Worm (Caenorhabditis elegans) whole organism, young adult: ENCODE results near the gene srg-11.

Source experiments
- B0261.1 ChIP-seq: sonication (generic microtip); optimal IDR thresholded peaks from 2 replicates; lab custom pipeline; 2016; ENCODE audit warnings: mild to moderate bottlenecking, missing genetic modification characterization, moderate library complexity, missing compliant biosample characterization
- F49E8.2 ChIP-seq: sonication (generic microtip); optimal IDR thresholded peaks from 3 replicates; lab custom pipeline; 2017; ENCODE audit warnings: missing genetic modification characterization, mild to moderate bottlenecking, missing compliant biosample characterization, antibody characterized with exemption, moderate library complexity; ENCODE audit not compliant: insufficient read depth
- F57A8.1 ChIP-seq: fragments of 200-800 bp; sonication (Bioruptor generic); optimal IDR thresholded peaks from 2 replicates; lab custom pipeline; 2018; ENCODE audit warnings: mild to moderate bottlenecking, missing genetic modification characterization, moderate library complexity, missing compliant biosample characterization
- F57C9.4 ChIP-seq: sonication (generic microtip); optimal IDR thresholded peaks from 2 replicates; lab custom pipeline; 2017; ENCODE audit warnings: mild to moderate bottlenecking, missing genetic modification characterization, missing compliant biosample characterization
- T07F8.4 ChIP-seq: sonication (generic microtip); optimal IDR thresholded peaks from 2 replicates; lab custom pipeline; 2016; ENCODE audit warnings: mild to moderate bottlenecking, missing genetic modification characterization, moderate library complexity, missing compliant biosample characterization
- Y53F4B.3 ChIP-seq: fragments of 200-800 bp; sonication (Bioruptor generic); IDR thresholded peaks from 2 replicates; pipeline ENCODE4 v1.3.6; 2022; ENCODE audit warnings: missing genetic modification reagents, missing genetic modification characterization, missing compliant biosample characterization
- Y53G8AR.9 ChIP-seq: fragments of 200-800 bp; sonication (Bioruptor generic); conservative IDR thresholded peaks from 2 replicates; pipeline ENCODE4 v1.3.6; 2022; ENCODE audit warnings: missing genetic modification reagents, missing genetic modification characterization, missing compliant biosample characterization
- Y79H2A.3 ChIP-seq: fragments of 200-800 bp; sonication (Bioruptor generic); conservative IDR thresholded peaks from 2 replicates; pipeline ENCODE4 v1.3.6; 2022; ENCODE audit warnings: missing genetic modification reagents, missing genetic modification characterization, missing compliant biosample characterization
- akir-1 ChIP-seq: fragments of 200-800 bp; sonication (Bioruptor generic); optimal IDR thresholded peaks from 2 replicates; lab custom pipeline; 2018; ENCODE audit warnings: mild to moderate bottlenecking, missing genetic modification characterization, moderate library complexity, missing compliant biosample characterization
- ama-1 ChIP-seq, 3 experiments: fragments of 150-350 bp in 1 of 3; sonication (generic microtip) in 2 of 3; optimal IDR thresholded peaks; 2 replicates each; lab custom pipeline; 2014 to 2018; ENCODE audit warnings: missing biosample characterization in 2 of 3, missing genetic modification characterization in 2 of 3, missing genetic modification reagents in 2 of 3
- aptf-2 ChIP-seq: fragments of 200-800 bp; sonication (Bioruptor generic); conservative IDR thresholded peaks from 2 replicates; pipeline ENCODE4 v1.3.6; 2022; ENCODE audit warnings: missing genetic modification reagents, missing genetic modification characterization, missing compliant biosample characterization
- aptf-3 ChIP-seq: fragments of 200-800 bp; sonication (Bioruptor generic); IDR thresholded peaks from 2 replicates; pipeline ENCODE4 v1.3.6; 2022; ENCODE audit warnings: missing genetic modification characterization, missing compliant biosample characterization
- bed-1 ChIP-seq: fragments of 200-800 bp; sonication (Bioruptor generic); IDR thresholded peaks from 2 replicates; pipeline ENCODE4 v1.3.6; 2022; ENCODE audit warnings: missing genetic modification reagents, missing genetic modification characterization, missing compliant biosample characterization
- bed-2 ChIP-seq: fragments of 200-800 bp; sonication (Bioruptor generic); IDR thresholded peaks from 2 replicates; pipeline ENCODE4 v1.3.6; 2022; ENCODE audit warnings: missing genetic modification reagents, missing genetic modification characterization, missing compliant biosample characterization
- cebp-1 ChIP-seq, 2 experiments: fragments of 200-800 bp in 1 of 2; sonication (Bioruptor generic) in 1 of 2; sonication (generic microtip) in 1 of 2; IDR thresholded peaks in 1 of 2; optimal IDR thresholded peaks in 1 of 2; 2 replicates each; pipeline versions ENCODE4 v1.3.6 to Lab custom; 2017 to 2022; ENCODE audit warnings: missing compliant biosample characterization in 2 of 2, missing genetic modification characterization in 2 of 2, mild to moderate bottlenecking in 1 of 2, missing genetic modification reagents in 1 of 2, moderate library complexity in 1 of 2
- dox-1 ChIP-seq: fragments of 200-800 bp; sonication (Bioruptor generic); IDR thresholded peaks from 2 replicates; pipeline ENCODE4 v1.3.6; 2022; ENCODE audit warnings: missing genetic modification reagents, missing genetic modification characterization, missing compliant biosample characterization
- dpl-1 ChIP-seq: fragments of 150-350 bp; optimal IDR thresholded peaks from 2 replicates; lab custom pipeline; 2014; ENCODE audit warnings: missing biosample characterization, missing genetic modification reagents, missing genetic modification characterization
- egrh-3 ChIP-seq: fragments of 200-800 bp; sonication (Bioruptor generic); IDR thresholded peaks from 2 replicates; pipeline ENCODE4 v1.3.6; 2022; ENCODE audit warnings: missing genetic modification reagents, missing genetic modification characterization, missing compliant biosample characterization
- ekl-4 ChIP-seq: fragments of 200-800 bp; sonication (Bioruptor generic); IDR thresholded peaks from 2 replicates; pipeline ENCODE4 v1.3.6; 2022; ENCODE audit warnings: missing genetic modification reagents, missing genetic modification characterization, missing compliant biosample characterization
- hsf-1 ChIP-seq: fragments of 200-800 bp; sonication (Bioruptor generic); IDR thresholded peaks from 2 replicates; pipeline ENCODE4 v1.3.6; 2022; ENCODE audit warnings: missing genetic modification reagents, missing genetic modification characterization, missing compliant biosample characterization
- lin-26 ChIP-seq: fragments of 200-800 bp; sonication (Bioruptor generic); IDR thresholded peaks from 2 replicates; pipeline ENCODE4 v1.3.6; 2022; ENCODE audit warnings: missing genetic modification reagents, missing genetic modification characterization, missing compliant biosample characterization
- lsl-1 ChIP-seq: fragments of 200-800 bp; sonication (Bioruptor generic); optimal IDR thresholded peaks from 2 replicates; lab custom pipeline; 2018; ENCODE audit warnings: mild to moderate bottlenecking, missing genetic modification characterization, moderate library complexity, missing compliant biosample characterization
- madf-3 ChIP-seq: fragments of 200-800 bp; sonication (Bioruptor generic); IDR thresholded peaks from 2 replicates; pipeline ENCODE4 v1.3.6; 2022; ENCODE audit warnings: missing genetic modification reagents, missing genetic modification characterization, missing compliant biosample characterization
- madf-6 ChIP-seq: fragments of 200-800 bp; sonication (Bioruptor generic); IDR thresholded peaks from 2 replicates; pipeline ENCODE4 v1.3.6; 2022; ENCODE audit warnings: missing genetic modification reagents, missing genetic modification characterization, missing compliant biosample characterization
- madf-8 ChIP-seq: fragments of 200-800 bp; sonication (Bioruptor generic); conservative IDR thresholded peaks from 2 replicates; pipeline ENCODE4 v1.3.6; 2022; ENCODE audit warnings: missing genetic modification reagents, missing genetic modification characterization, missing compliant biosample characterization
- mcd-1 ChIP-seq: fragments of 200-800 bp; sonication (Bioruptor generic); IDR thresholded peaks from 2 replicates; pipeline ENCODE4 v1.3.6; 2022; ENCODE audit warnings: missing genetic modification reagents, missing genetic modification characterization, missing compliant biosample characterization
- nfya-1 ChIP-seq: sonication (generic microtip); optimal IDR thresholded peaks from 2 replicates; lab custom pipeline; 2017; ENCODE audit warnings: antibody characterized with exemption, missing compliant biosample characterization, missing genetic modification characterization, borderline replicate concordance; ENCODE audit not compliant: insufficient read depth
- nfya-2 ChIP-seq: fragments of 200-800 bp; sonication (Bioruptor generic); IDR thresholded peaks from 2 replicates; pipeline ENCODE4 v1.3.6; 2022; ENCODE audit warnings: missing genetic modification reagents, missing genetic modification characterization, missing compliant biosample characterization
- snpc-3.4 ChIP-seq: sonication (generic microtip); optimal IDR thresholded peaks from 2 replicates; lab custom pipeline; 2017; ENCODE audit warnings: missing genetic modification characterization, mild to moderate bottlenecking, missing compliant biosample characterization, antibody characterized with exemption, moderate library complexity, missing genotype, missing genetic modification reagents
- tlf-1 ChIP-seq: fragments of 200-800 bp; sonication (Bioruptor generic); optimal IDR thresholded peaks from 2 replicates; lab custom pipeline; 2018; ENCODE audit warnings: mild to moderate bottlenecking, missing genetic modification characterization, missing compliant biosample characterization
- zfh-2 ChIP-seq: fragments of 200-800 bp; sonication (Bioruptor generic); conservative IDR thresholded peaks from 2 replicates; pipeline ENCODE4 v1.3.6; 2022; ENCODE audit warnings: missing genetic modification reagents, missing genetic modification characterization, missing compliant biosample characterization
- zim-3 ChIP-seq: sonication (generic microtip); optimal IDR thresholded peaks from 2 replicates; lab custom pipeline; 2017; ENCODE audit warnings: mild to moderate bottlenecking, missing genetic modification characterization, moderate library complexity, missing compliant biosample characterization
- ztf-18 ChIP-seq: sonication (generic microtip); optimal IDR thresholded peaks from 2 replicates; lab custom pipeline; 2016; ENCODE audit warnings: missing genotype, mild to moderate bottlenecking, missing genetic modification characterization, missing compliant biosample characterization
- ztf-6 ChIP-seq: fragments of 200-800 bp; sonication (Bioruptor generic); IDR thresholded peaks from 2 replicates; pipeline ENCODE4 v1.3.6; 2022; ENCODE audit warnings: missing genetic modification reagents, missing genetic modification characterization, missing compliant biosample characterization

srg-11 gene

DNA sequence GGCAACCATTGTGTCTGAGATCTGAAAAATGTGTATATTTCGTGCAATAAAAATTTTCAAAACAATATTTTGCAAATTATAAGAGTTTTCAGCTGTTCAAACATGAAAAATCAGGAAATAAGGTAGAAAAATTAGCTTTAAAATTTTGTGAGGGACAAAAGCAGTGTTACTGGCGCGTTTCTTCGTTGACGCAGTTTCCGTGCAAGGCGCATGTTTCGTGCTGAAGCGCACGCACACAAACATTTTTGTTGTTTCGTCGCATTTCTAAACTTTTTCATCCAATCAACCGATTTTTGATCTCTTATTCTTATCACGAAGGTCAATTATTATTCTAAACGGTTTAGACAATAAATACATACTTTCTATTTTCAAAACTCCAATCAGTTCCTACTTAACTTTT, 13.5 kb downstream of the srg-11 start, which contains the start of gene nifk-1 (continued):
- TF ChIP-seq tlf-1 (GFP tag; lab: Kevin White, UChicago) (peak; percentile 3), madf-6 (GFP tag; lab: Robert Waterston, UW) (peak; percentile 65), F49E8.2 (tag; lab: Kevin White, UChicago) (no peak), zfh-2 (GFP tag; lab: Robert Waterston, UW) (no peak), lsl-1 (peak; percentile 66), cebp-1 (GFP tag; IDR thresholded peaks at IDR 0.05; lab: Robert Waterston, UW) (no peak), cebp-1 (tag; optimal IDR thresholded peaks at IDR 0.05; lab: Kevin White, UChicago) (peak; percentile 58)

ce11 chrIII:4693695-4694094, 13.9 kb downstream of the srg-11 start, which contains the start of gene T04A8.8:
TSS of gene T04A8.8 (plus strand) at chrIII:4693995.
- TF ChIP-seq Y79H2A.3 (no peak), T07F8.4 (tag; lab: Kevin White, UChicago) (no peak), snpc-3.4 (tag; lab: Kevin White, UChicago) (no peak), lin-26 (GFP tag; lab: Robert Waterston, UW) (no peak), Y53G8AR.9 (GFP tag; lab: Robert Waterston, UW) (no peak)

DNA sequence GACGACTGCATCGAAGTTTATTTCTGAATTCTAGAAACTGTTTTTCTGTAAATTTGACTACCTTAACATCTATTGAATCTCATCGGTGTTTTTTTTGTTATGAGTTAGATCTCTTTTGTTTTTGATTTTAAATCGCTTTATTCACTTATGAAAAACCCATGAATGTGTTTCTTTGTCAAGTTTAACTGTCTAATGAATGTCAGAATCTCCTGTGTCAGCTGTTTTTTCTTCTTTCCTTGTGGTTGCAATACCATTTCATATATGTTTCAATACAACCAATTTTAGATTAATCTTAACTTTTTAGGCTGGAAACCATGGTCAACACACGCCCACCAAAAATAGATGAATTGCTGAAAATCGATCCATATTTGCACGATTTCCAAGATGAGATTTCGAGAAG, 15.2 kb downstream of the srg-11 start, which contains the start of gene T04A8.7:
T04A8.7 (plus strand) TSS at position 301 of the 400 bp plus-strand sequence.
- no peak for TF ChIP-seq ama-1 (optimal IDR thresholded peaks at IDR 0.05; lab: Kevin White, UChicago)
- TF ChIP-seq ama-1 (GFP tag; optimal IDR thresholded peaks at IDR 0.05; lab: Kevin White, UChicago) = peak in 1 of 2 experiments; percentile 18
- TF ChIP-seq dox-1 (GFP tag; lab: Robert Waterston, UW) = no peak
- TF ChIP-seq Y53F4B.3 (GFP tag; lab: Robert Waterston, UW) = no peak
- TF ChIP-seq ztf-18 = peak; percentile 29
- 0 out of 2 replicates have a peak, but pooled peaks have one; percentile 20 for TF ChIP-seq ekl-4 (GFP tag; lab: Robert Waterston, UW)
- TF ChIP-seq bed-1 (GFP tag; lab: Robert Waterston, UW) = no peak
- TF ChIP-seq ztf-6 (GFP tag; lab: Robert Waterston, UW) = no peak
- TF ChIP-seq madf-8 (GFP tag; lab: Robert Waterston, UW) = no peak

DNA sequence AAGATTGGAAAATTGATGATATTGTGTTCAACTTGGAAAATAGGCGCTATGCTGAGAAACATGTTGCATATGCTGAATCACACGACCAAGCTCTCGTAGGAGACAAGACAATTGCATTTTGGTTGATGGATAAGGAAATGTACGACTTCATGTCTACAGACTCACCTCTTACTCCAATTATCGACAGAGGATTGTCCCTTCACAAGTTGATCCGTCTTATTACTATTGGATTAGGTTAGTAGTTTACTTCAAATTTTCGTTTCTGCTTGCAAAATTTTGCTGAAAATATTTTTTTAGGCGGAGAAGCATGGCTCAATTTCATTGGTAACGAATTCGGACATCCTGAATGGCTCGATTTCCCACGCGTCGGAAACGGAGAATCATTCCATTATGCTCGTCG, 17.1 kb downstream of the srg-11 start:
- no peak for TF ChIP-seq hsf-1 (GFP tag; lab: Robert Waterston, UW)
- no peak for TF ChIP-seq aptf-3 (GFP tag; lab: Robert Waterston, UW)
- no peak for TF ChIP-seq B0261.1 (tag; lab: Kevin White, UChicago)
- no peak for TF ChIP-seq zim-3 (tag; lab: Kevin White, UChicago)
- TF ChIP-seq F57A8.1 = no peak
- TF ChIP-seq aptf-2 (GFP tag; lab: Robert Waterston, UW) = no peak
- no peak for TF ChIP-seq akir-1 (GFP tag; lab: Kevin White, UChicago)
- TF ChIP-seq zfh-2 (GFP tag; lab: Robert Waterston, UW) = no peak
- TF ChIP-seq bed-2 (GFP tag; lab: Robert Waterston, UW) = no peak
- TF ChIP-seq madf-8 (GFP tag; lab: Robert Waterston, UW) = no peak
- no peak for TF ChIP-seq dox-1 (GFP tag; lab: Robert Waterston, UW)
- TF ChIP-seq nfya-2 (GFP tag; lab: Robert Waterston, UW) = no peak
- no peak for TF ChIP-seq nfya-1 (tag; lab: Kevin White, UChicago)
- no peak for TF ChIP-seq mcd-1
- TF ChIP-seq dpl-1 = no peak
- no peak for TF ChIP-seq madf-3
- no peak for TF ChIP-seq egrh-3
- TF ChIP-seq F57C9.4 = no peak
